Fruit fly (Drosophila melanogaster) whole organism, embryonic: ENCODE results near the gene BNIP3.

Experiments
- C15 ChIP-seq: fragments of 200-800 bp; sonication (Bioruptor generic); IDR thresholded peaks from 3 replicates; pipeline ENCODE4 v1.3.6; 2022; ENCODE audit warnings: missing biosample characterization, missing genetic modification characterization
- CG10321 ChIP-seq: fragments of 200-800 bp; sonication (Bioruptor generic); IDR thresholded peaks from 2 replicates; pipeline ENCODE4 v1.3.6; 2022; ENCODE audit warnings: missing biosample characterization, missing genetic modification characterization
- CG10543 ChIP-seq: fragments of 200-800 bp; sonication (Bioruptor generic); optimal IDR thresholded peaks from 3 replicates; lab custom pipeline; 2017; ENCODE audit warnings: missing biosample characterization, mild to moderate bottlenecking, missing genetic modification characterization, moderate library complexity
- CG1233 ChIP-seq: fragments of 200-800 bp; sonication (Bioruptor generic); optimal IDR thresholded peaks from 4 replicates; lab custom pipeline; 2018; ENCODE audit warnings: missing biosample characterization, mild to moderate bottlenecking, missing genetic modification characterization
- CG12391 ChIP-seq: fragments of 200-800 bp; sonication (Bioruptor generic); optimal IDR thresholded peaks from 3 replicates; lab custom pipeline; 2018; ENCODE audit warnings: missing biosample characterization, mild to moderate bottlenecking, missing genetic modification characterization, moderate library complexity
- CG12659 ChIP-seq: fragments of 200-800 bp; sonication (Bioruptor generic); optimal IDR thresholded peaks from 3 replicates; lab custom pipeline; 2017; ENCODE audit warnings: mild to moderate bottlenecking, missing biosample characterization, missing genetic modification reagents, missing genetic modification characterization
- CG12769 ChIP-seq: fragments of 200-800 bp; sonication (Bioruptor generic); optimal IDR thresholded peaks from 2 replicates; lab custom pipeline; 2019; ENCODE audit warnings: missing biosample characterization, mild to moderate bottlenecking, missing genetic modification characterization, moderate library complexity
- CG15479 ChIP-seq: fragments of 200-800 bp; sonication (Bioruptor generic); optimal IDR thresholded peaks from 3 replicates; lab custom pipeline; 2019; ENCODE audit warnings: missing biosample characterization, mild to moderate bottlenecking, missing genetic modification characterization, moderate library complexity
- CG17802 ChIP-seq: fragments of 200-800 bp; sonication (Bioruptor generic); optimal IDR thresholded peaks from 2 replicates; lab custom pipeline; 2018; ENCODE audit warnings: missing biosample characterization, mild to moderate bottlenecking, missing genetic modification characterization, moderate library complexity
- CG3281 ChIP-seq: fragments of 200-800 bp; sonication (Bioruptor generic); optimal IDR thresholded peaks from 3 replicates; lab custom pipeline; 2017; ENCODE audit warnings: missing biosample characterization, mild to moderate bottlenecking, missing genetic modification characterization
- CG4328 ChIP-seq: fragments of 200-800 bp; sonication (Bioruptor generic); optimal IDR thresholded peaks from 3 replicates; lab custom pipeline; 2017; ENCODE audit warnings: missing biosample characterization, missing genetic modification reagents, missing genetic modification characterization
- CG4424 ChIP-seq: fragments of 200-800 bp; sonication (Bioruptor generic); optimal IDR thresholded peaks from 3 replicates; lab custom pipeline; 2016; ENCODE audit warnings: missing biosample characterization, missing genetic modification characterization
- CG4820 ChIP-seq: fragments of 200-800 bp; sonication (Bioruptor generic); optimal IDR thresholded peaks from 3 replicates; lab custom pipeline; 2016; ENCODE audit warnings: missing biosample characterization, missing genetic modification characterization
- CG6689 ChIP-seq: fragments of 200-800 bp; sonication (Bioruptor generic); IDR thresholded peaks from 2 replicates; pipeline ENCODE4 v1.3.6; 2022; ENCODE audit warnings: missing biosample characterization, missing genetic modification characterization
- CG7963 ChIP-seq: fragments of 200-800 bp; sonication (Bioruptor generic); IDR thresholded peaks from 3 replicates; pipeline ENCODE4 v1.3.6; 2022; ENCODE audit warnings: missing biosample characterization, missing genetic modification characterization; ENCODE audit not compliant: partially characterized antibody
- CG9876 ChIP-seq: fragments of 200-800 bp; sonication (Bioruptor generic); optimal IDR thresholded peaks from 2 replicates; lab custom pipeline; 2016; ENCODE audit warnings: missing biosample characterization, missing genetic modification characterization
- D19A ChIP-seq: fragments of 200-800 bp; optimal IDR thresholded peaks from 3 replicates; lab custom pipeline; 2019; ENCODE audit warnings: missing biosample characterization, mild to moderate bottlenecking, missing genetic modification characterization, moderate library complexity
- D19B ChIP-seq: fragments of 200-800 bp; sonication (Bioruptor generic); optimal IDR thresholded peaks from 2 replicates; lab custom pipeline; 2017; ENCODE audit warnings: missing biosample characterization, mild to moderate bottlenecking, missing genetic modification characterization
- Dip2 ChIP-seq: fragments of 200-800 bp; sonication (Bioruptor generic); IDR thresholded peaks from 2 replicates; pipeline ENCODE4 v1.3.6; 2022; ENCODE audit warnings: missing biosample characterization, missing genetic modification characterization
- GATAe ChIP-seq: fragments of 200-800 bp; sonication (Bioruptor generic); conservative IDR thresholded peaks from 2 replicates; pipeline ENCODE4 v1.3.6; 2022; ENCODE audit warnings: missing biosample characterization, missing genetic modification characterization
- Gug ChIP-seq: fragments of 200-800 bp; sonication (Bioruptor generic); IDR thresholded peaks from 4 replicates; pipeline ENCODE4 v1.3.6; 2022; ENCODE audit warnings: missing biosample characterization, missing genetic modification characterization
- Hand ChIP-seq: fragments of 200-800 bp; sonication (Bioruptor generic); optimal IDR thresholded peaks from 2 replicates; lab custom pipeline; 2017; ENCODE audit warnings: mild to moderate bottlenecking, missing biosample characterization, missing genetic modification reagents, missing genetic modification characterization
- Hmr ChIP-seq: fragments of 200-800 bp; sonication (Bioruptor generic); optimal IDR thresholded peaks from 3 replicates; lab custom pipeline; 2017; ENCODE audit warnings: mild to moderate bottlenecking, missing biosample characterization, missing genetic modification reagents, missing genetic modification characterization
- Lpt ChIP-seq: fragments of >200 bp; optimal IDR thresholded peaks from 2 replicates; lab custom pipeline; 2018; ENCODE audit warnings: missing biosample characterization, missing genetic modification characterization
- Max ChIP-seq: fragments of 200-800 bp; sonication (Bioruptor generic); optimal IDR thresholded peaks from 2 replicates; lab custom pipeline; 2016; ENCODE audit warnings: missing biosample characterization, mild to moderate bottlenecking, missing genetic modification characterization
- NK7.1 ChIP-seq: fragments of 200-800 bp; sonication (Bioruptor generic); optimal IDR thresholded peaks from 3 replicates; lab custom pipeline; 2016; ENCODE audit warnings: missing biosample characterization, missing genetic modification characterization
- Optix ChIP-seq: fragments of 200-800 bp; sonication (Bioruptor generic); IDR thresholded peaks from 3 replicates; pipeline ENCODE4 v1.3.6; 2022; ENCODE audit warnings: missing biosample characterization, missing genetic modification characterization
- Ptx1 ChIP-seq: fragments of 200-800 bp; sonication (Bioruptor generic); IDR thresholded peaks from 2 replicates; pipeline ENCODE4 v1.3.6; 2022; ENCODE audit warnings: missing biosample characterization, missing genetic modification characterization
- Ravus ChIP-seq: fragments of 200-800 bp; sonication (Bioruptor generic); IDR thresholded peaks from 2 replicates; pipeline ENCODE4 v1.3.6; 2022; ENCODE audit warnings: missing biosample characterization, missing genetic modification characterization
- Six4 ChIP-seq: fragments of 200-800 bp; sonication (Bioruptor generic); optimal IDR thresholded peaks from 2 replicates; lab custom pipeline; 2016; ENCODE audit warnings: missing biosample characterization, missing genetic modification characterization
- Stat92E ChIP-seq, 3 experiments: fragments of >200 bp in 2 of 3; fragments of 200-800 bp in 1 of 3; sonication (Bioruptor generic) in 1 of 3; optimal IDR thresholded peaks; 2 replicates each; lab custom pipeline; 2017 to 2019; ENCODE audit warnings: missing biosample characterization in 3 of 3, missing genetic modification characterization in 3 of 3, mild to moderate bottlenecking in 1 of 3, moderate library complexity in 1 of 3
- TFAM ChIP-seq: fragments of 200-800 bp; sonication (Bioruptor generic); optimal IDR thresholded peaks from 2 replicates; lab custom pipeline; 2017; ENCODE audit warnings: missing biosample characterization, missing genetic modification characterization, inconsistent platforms
- Vsx1 ChIP-seq: fragments of 200-800 bp; sonication (Bioruptor generic); optimal IDR thresholded peaks from 2 replicates; lab custom pipeline; 2017; ENCODE audit warnings: missing biosample characterization, mild to moderate bottlenecking, missing genetic modification characterization, missing genetic modification reagents
- Xrp1 ChIP-seq: fragments of 200-800 bp; sonication (Bioruptor generic); IDR thresholded peaks from 2 replicates; pipeline ENCODE4 v1.3.6; 2022; ENCODE audit warnings: missing biosample characterization, missing genetic modification characterization
- ap ChIP-seq: fragments of 200-800 bp; sonication (Bioruptor generic); IDR thresholded peaks from 2 replicates; pipeline ENCODE4 v1.3.6; 2022; ENCODE audit warnings: missing biosample characterization, missing genetic modification characterization
- ara ChIP-seq: fragments of 200-800 bp; sonication (Bioruptor generic); IDR thresholded peaks from 2 replicates; pipeline ENCODE4 v1.3.6; 2022; ENCODE audit warnings: missing biosample characterization, missing genetic modification characterization
- corto ChIP-seq: fragments of 200-800 bp; sonication (Bioruptor generic); optimal IDR thresholded peaks from 2 replicates; lab custom pipeline; 2016; ENCODE audit warnings: missing biosample characterization, mild to moderate bottlenecking, missing genetic modification characterization, moderate library complexity
- dan ChIP-seq: fragments of 200-800 bp; sonication (Bioruptor generic); IDR thresholded peaks from 2 replicates; pipeline ENCODE4 v1.3.6; 2022; ENCODE audit warnings: missing biosample characterization, missing genetic modification characterization
- dm ChIP-seq: fragments of 200-800 bp; sonication (Bioruptor generic); optimal IDR thresholded peaks from 3 replicates; lab custom pipeline; 2016; ENCODE audit warnings: missing biosample characterization, missing genetic modification characterization
- exex ChIP-seq: fragments of 200-800 bp; sonication (Bioruptor generic); optimal IDR thresholded peaks from 4 replicates; lab custom pipeline; 2018; ENCODE audit warnings: missing biosample characterization, mild to moderate bottlenecking, missing genetic modification characterization, moderate library complexity
- fd96Cb ChIP-seq: fragments of 200-800 bp; sonication (Bioruptor generic); optimal IDR thresholded peaks from 2 replicates; lab custom pipeline; 2018; ENCODE audit warnings: missing biosample characterization, mild to moderate bottlenecking, missing genetic modification characterization, moderate library complexity
- grn ChIP-seq: fragments of 200-800 bp; sonication (Bioruptor generic); optimal IDR thresholded peaks from 3 replicates; lab custom pipeline; 2017; ENCODE audit warnings: missing biosample characterization, missing genetic modification characterization
- ken ChIP-seq: fragments of 200-800 bp; sonication (Bioruptor generic); IDR thresholded peaks from 3 replicates; pipeline ENCODE4 v1.3.6; 2022; ENCODE audit warnings: missing biosample characterization, missing genetic modification characterization
- p53 ChIP-seq: fragments of 200-800 bp; sonication (Bioruptor generic); optimal IDR thresholded peaks from 2 replicates; lab custom pipeline; 2016; ENCODE audit warnings: missing biosample characterization, missing genetic modification characterization
- so ChIP-seq: fragments of 200-800 bp; sonication (Bioruptor generic); IDR thresholded peaks from 3 replicates; pipeline ENCODE4 v1.3.6; 2022; ENCODE audit warnings: missing biosample characterization, missing genetic modification characterization
- stc ChIP-seq: fragments of 200-800 bp; sonication (Bioruptor generic); IDR thresholded peaks from 2 replicates; pipeline ENCODE4 v1.3.6; 2022; ENCODE audit warnings: missing biosample characterization, missing genetic modification characterization
- tgo ChIP-seq: fragments of 200-800 bp; sonication (Bioruptor generic); IDR thresholded peaks from 3 replicates; pipeline ENCODE4 v1.3.6; 2022; ENCODE audit warnings: missing biosample characterization, missing genetic modification characterization
- tio ChIP-seq: fragments of 200-800 bp; sonication (Bioruptor generic); optimal IDR thresholded peaks from 2 replicates; lab custom pipeline; 2017; ENCODE audit warnings: missing biosample characterization, missing genetic modification characterization, inconsistent platforms
- yki ChIP-seq: fragments of >200 bp; optimal IDR thresholded peaks from 3 replicates; lab custom pipeline; 2018
- zen ChIP-seq: fragments of 200-800 bp; sonication (Bioruptor generic); optimal IDR thresholded peaks from 3 replicates; lab custom pipeline; 2018; ENCODE audit warnings: missing biosample characterization, mild to moderate bottlenecking, missing genetic modification characterization, moderate library complexity

The BNIP3 gene

dm6 chr3L:20517897-20518804 lies 1.0 kb downstream of the BNIP3 start (continued):
- TF ChIP-seq CG4424 (GFP tag; lab: Kevin White, UChicago): no peak
- TF ChIP-seq tio (GFP tag; lab: Kevin White, UChicago): peak; percentile 21
- TF ChIP-seq CG9876 (GFP tag; lab: Kevin White, UChicago): no peak
- no peak for TF ChIP-seq C15 (GFP tag; lab: Robert Waterston, UW)
- peak; percentile 69 for TF ChIP-seq p53 (GFP tag; lab: Kevin White, UChicago)
- TF ChIP-seq Hmr (GFP tag; lab: Kevin White, UChicago): peak; percentile 30
- TF ChIP-seq CG4328 (GFP tag; lab: Kevin White, UChicago): no peak
- no peak for TF ChIP-seq dan
- TF ChIP-seq yki (lab: Kevin White, UChicago): no peak
- no peak for TF ChIP-seq Lpt (GFP tag; lab: Kevin White, UChicago)
- no peak for TF ChIP-seq CG12769 (tag; lab: Kevin White, UChicago)
- TF ChIP-seq CG10321 (GFP tag; lab: Robert Waterston, UW): no peak
- no peak for TF ChIP-seq zen (tag; lab: Kevin White, UChicago)
- peak; percentile 22 for TF ChIP-seq NK7.1 (GFP tag; lab: Kevin White, UChicago)
- peak; percentile 15 for TF ChIP-seq CG1233
- TF ChIP-seq CG12391 (tag; lab: Kevin White, UChicago): peak; percentile 29
- no peak for TF ChIP-seq CG7963 (GFP tag; lab: Robert Waterston, UW)
- TF ChIP-seq ken: no peak
- no peak for TF ChIP-seq GATAe (GFP tag; lab: Robert Waterston, UW)
- TF ChIP-seq Vsx1 (GFP tag; lab: Kevin White, UChicago): peak; percentile 14
- no peak for TF ChIP-seq tgo
- TF ChIP-seq D19B: no peak
- TF ChIP-seq stc: no peak
- TF ChIP-seq Max (GFP tag; lab: Kevin White, UChicago): no peak
- no peak for TF ChIP-seq dm
- peak; percentile 22 for TF ChIP-seq Hand (GFP tag; lab: Kevin White, UChicago)
- TF ChIP-seq CG6689 (GFP tag; lab: Robert Waterston, UW): peak; percentile 54
- no peak for TF ChIP-seq Gug (GFP tag; lab: Robert Waterston, UW)
- TF ChIP-seq ara (GFP tag; lab: Robert Waterston, UW): 0 out of 2 replicates have a peak, but pooled peaks have one; percentile 22
- TF ChIP-seq Ptx1: peak; percentile 68
- peak; percentile 25 for TF ChIP-seq Six4 (GFP tag; lab: Kevin White, UChicago)
- TF ChIP-seq CG17802 (tag; lab: Kevin White, UChicago): no peak
- TF ChIP-seq corto (GFP tag; lab: Kevin White, UChicago): peak; percentile 43
- TF ChIP-seq fd96Cb (tag; lab: Kevin White, UChicago): no peak
- no peak for TF ChIP-seq CG4820
- peak; percentile 13 for TF ChIP-seq CG12659 (GFP tag; lab: Kevin White, UChicago)
- peak; percentile 50 for TF ChIP-seq exex
- TF ChIP-seq CG10543: peak; percentile 21
- TF ChIP-seq Xrp1 (GFP tag; lab: Robert Waterston, UW): peak; percentile 38; the same call in 1 of the 2 replicates
- TF ChIP-seq CG15479: no peak
- no peak for TF ChIP-seq TFAM (GFP tag; lab: Kevin White, UChicago)
- no peak for TF ChIP-seq ap (GFP tag; lab: Robert Waterston, UW)
- no peak for TF ChIP-seq grn (GFP tag; lab: Kevin White, UChicago)
- peak; percentile 22; the same call in 1 of the 2 replicates for TF ChIP-seq Ravus (GFP tag; lab: Robert Waterston, UW)
- TF ChIP-seq Optix (GFP tag; lab: Robert Waterston, UW): no peak
- no peak for TF ChIP-seq Stat92E (GFP tag; optimal IDR thresholded peaks at IDR 0.05; lab: Kevin White, UChicago)
- peak; percentile 37; the same call in 1 of the 3 replicates for TF ChIP-seq so (GFP tag; lab: Robert Waterston, UW)
- peak; percentile 9 for TF ChIP-seq D19A (tag; lab: Kevin White, UChicago)
- TF ChIP-seq Dip2 (GFP tag; lab: Robert Waterston, UW): no peak
- TF ChIP-seq CG3281 (GFP tag; lab: Kevin White, UChicago): peak; percentile 47
